3 fruit fly cellular contexts compared by ENCODE assay signal in the genomic region with DNA sequence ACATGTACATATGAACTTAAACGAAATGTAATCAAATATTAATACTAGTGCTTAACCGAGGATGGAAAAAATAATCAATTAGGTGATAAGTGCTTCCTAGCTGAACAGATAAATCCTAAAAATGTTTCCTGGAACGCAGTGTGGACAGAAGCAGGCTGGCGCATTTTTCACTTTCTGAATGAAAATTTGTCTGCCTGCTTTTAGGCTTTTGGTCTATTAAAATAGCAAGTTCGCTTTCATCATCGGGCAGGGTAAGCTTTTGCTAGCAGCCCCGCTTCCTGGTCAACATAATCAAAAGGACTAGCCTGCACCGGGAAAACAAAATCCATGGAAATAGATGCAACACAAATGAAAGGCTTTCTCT.
TF ChIP-seq lines count a peak whose summit lies in the region.

No protein-coding gene starts in this region.

- no peak for TF ChIP-seq CTCF in whole organism, embryonic (GFP tag; optimal IDR thresholded peaks at IDR 0.05; lab: Kevin White, UChicago)

TF ChIP-seq in whole organism, embryonic, 481 proteins besides CTCF, POLR2A, EP300 and RAD21:
- TF ChIP-seq Asciz (GFP tag; optimal IDR thresholded peaks at IDR 0.05; lab: Kevin White, UChicago) (no peak), CG13296 (GFP tag; optimal IDR thresholded peaks at IDR 0.05; lab: Kevin White, UChicago) (peak; percentile 23), CG6765 (GFP tag; optimal IDR thresholded peaks at IDR 0.05; lab: Kevin White, UChicago) (no peak), CG6854 (GFP tag; optimal IDR thresholded peaks at IDR 0.05; lab: Kevin White, UChicago) (peak; percentile 10), Atf3 (GFP tag; optimal IDR thresholded peaks at IDR 0.05; lab: Kevin White, UChicago) (no peak), CG11247 (GFP tag; IDR thresholded peaks at IDR 0.05; lab: Robert Waterston, UW) (no peak), Dbx (GFP tag; IDR thresholded peaks at IDR 0.05; lab: Robert Waterston, UW) (no peak), CG7556 (GFP tag; optimal IDR thresholded peaks at IDR 0.05; lab: Kevin White, UChicago) (peak; percentile 39), sisA (GFP tag; IDR thresholded peaks at IDR 0.05; lab: Robert Waterston, UW) (no peak), bigmax (GFP tag; optimal IDR thresholded peaks at IDR 0.05; lab: Kevin White, UChicago) (no peak), CG8290 (GFP tag; optimal IDR thresholded peaks at IDR 0.05; lab: Kevin White, UChicago) (no peak), CG8290 (tag; optimal IDR thresholded peaks at IDR 0.05; lab: Kevin White, UChicago) (peak in 1 of 2 experiments; percentile 54), CG18599 (GFP tag; optimal IDR thresholded peaks at IDR 0.05; lab: Kevin White, UChicago) (no peak), Dip2 (GFP tag; IDR thresholded peaks at IDR 0.05; lab: Robert Waterston, UW) (0 out of 2 replicates have a peak, but pooled peaks have one; percentile 0), insv (GFP tag; optimal IDR thresholded peaks at IDR 0.05; lab: Kevin White, UChicago) (peak in 1 of 2 experiments; percentile 16), tap (tag; optimal IDR thresholded peaks at IDR 0.05; lab: Kevin White, UChicago) (no peak), MTF-1 (GFP tag; optimal IDR thresholded peaks at IDR 0.05; lab: Kevin White, UChicago; ENCODE audit: borderline replicate concordance) (peak; percentile 30), CG15601 (tag; optimal IDR thresholded peaks at IDR 0.05; lab: Kevin White, UChicago) (peak; percentile 54), Meics (GFP tag; optimal IDR thresholded peaks at IDR 0.05; lab: Kevin White, UChicago) (no peak), CG18011 (GFP tag; optimal IDR thresholded peaks at IDR 0.05; lab: Kevin White, UChicago) (peak; percentile 95), CG43689 (GFP tag; IDR thresholded peaks at IDR 0.05; lab: Robert Waterston, UW) (no peak), CG17361 (GFP tag; IDR thresholded peaks at IDR 0.05; lab: Robert Waterston, UW) (peak; percentile 45; the same call in 1 of the 3 replicates), CG17612 (GFP tag; IDR thresholded peaks at IDR 0.05; lab: Robert Waterston, UW) (0 out of 2 replicates have a peak, but pooled peaks have one; percentile 3)

TF ChIP-seq in whole organism, prepupa, 60 proteins besides CTCF, POLR2A, EP300 and RAD21:
- TF ChIP-seq CG10669 (GFP tag; optimal IDR thresholded peaks at IDR 0.05; lab: Kevin White, UChicago) (peak; percentile 24), CG1621 (tag; optimal IDR thresholded peaks at IDR 0.05; lab: Kevin White, UChicago) (no peak)

TF ChIP-seq in whole organism, wandering third instar larva, 38 proteins besides CTCF, POLR2A, EP300 and RAD21:
- TF ChIP-seq N (GFP tag; optimal IDR thresholded peaks at IDR 0.05; lab: Kevin White, UChicago) (no peak), Dif (GFP tag; optimal IDR thresholded peaks at IDR 0.05; lab: Kevin White, UChicago; ENCODE audit: partially characterized antibody) (peak; percentile 45), Myc (optimal IDR thresholded peaks at IDR 0.05; lab: Kevin White, UChicago) (peak; percentile 14)
